Fruit fly (Drosophila melanogaster): ENCODE results near the gene GstD7.

The GstD7 gene

DNA sequence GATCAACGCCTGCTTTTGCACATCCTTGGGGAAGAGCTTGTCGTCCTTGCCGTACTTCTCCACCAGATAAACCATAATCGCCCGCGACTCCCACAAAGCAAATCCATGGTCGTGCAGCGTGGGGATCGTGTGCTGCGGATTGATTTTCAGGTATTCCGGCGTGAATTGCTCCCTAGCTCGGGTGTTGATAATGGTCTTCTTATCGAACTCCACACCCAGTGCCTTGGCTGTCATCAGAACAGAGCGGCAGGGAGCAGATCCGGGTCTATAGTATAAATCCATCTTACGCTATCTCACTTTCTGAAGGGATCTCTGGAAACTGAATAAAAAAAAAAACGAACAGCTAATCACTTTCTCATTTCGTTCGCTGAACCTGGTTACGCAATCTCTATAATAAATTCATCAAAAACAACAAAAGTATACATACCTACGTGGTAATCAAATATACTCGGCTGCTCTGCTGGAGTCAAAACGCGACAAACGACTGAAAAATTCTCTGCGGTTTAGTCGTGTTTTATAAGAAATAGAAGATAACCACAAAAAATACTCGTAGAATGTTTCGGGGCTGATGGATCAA lies 12.9 kb upstream of the GstD7 start, which contains the start of gene GstD10:
GstD10 (minus strand) TSS at position 472 of the 577 bp plus-strand sequence.
- TF ChIP-seq h (optimal IDR thresholded peaks at IDR 0.05) (no peak), Sin3A (optimal IDR thresholded peaks at IDR 0.05) (no peak), psq (optimal IDR thresholded peaks at IDR 0.05) (no peak), Myc (optimal IDR thresholded peaks at IDR 0.05) (no peak), ttk (optimal IDR thresholded peaks at IDR 0.05) (no peak), insv (optimal IDR thresholded peaks at IDR 0.05) (no peak)

DNA sequence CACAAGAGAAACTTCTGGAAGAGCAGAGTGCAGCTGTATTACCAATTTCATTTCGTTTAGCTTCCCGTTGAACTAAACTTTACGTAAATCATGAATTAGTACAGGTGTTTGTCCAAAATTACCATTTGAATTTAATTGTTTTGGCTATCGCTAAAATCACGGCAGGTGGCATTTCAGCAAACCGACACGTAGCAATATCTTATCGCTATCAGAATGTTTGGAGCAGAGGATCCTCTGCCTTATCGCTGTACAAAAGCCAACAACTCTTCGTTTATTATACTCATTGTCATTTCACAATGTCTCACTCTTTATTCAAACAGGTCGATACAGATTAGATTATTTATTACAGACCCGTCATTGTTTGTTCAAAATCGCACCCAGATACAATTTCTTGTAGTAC lies 12.4 kb upstream of the GstD7 start:
- TF ChIP-seq insv (optimal IDR thresholded peaks at IDR 0.05) (no peak), h (optimal IDR thresholded peaks at IDR 0.05) (no peak), psq (optimal IDR thresholded peaks at IDR 0.05) (no peak), ttk (optimal IDR thresholded peaks at IDR 0.05) (no peak), Myc (optimal IDR thresholded peaks at IDR 0.05) (no peak), Sin3A (optimal IDR thresholded peaks at IDR 0.05) (no peak)

DNA sequence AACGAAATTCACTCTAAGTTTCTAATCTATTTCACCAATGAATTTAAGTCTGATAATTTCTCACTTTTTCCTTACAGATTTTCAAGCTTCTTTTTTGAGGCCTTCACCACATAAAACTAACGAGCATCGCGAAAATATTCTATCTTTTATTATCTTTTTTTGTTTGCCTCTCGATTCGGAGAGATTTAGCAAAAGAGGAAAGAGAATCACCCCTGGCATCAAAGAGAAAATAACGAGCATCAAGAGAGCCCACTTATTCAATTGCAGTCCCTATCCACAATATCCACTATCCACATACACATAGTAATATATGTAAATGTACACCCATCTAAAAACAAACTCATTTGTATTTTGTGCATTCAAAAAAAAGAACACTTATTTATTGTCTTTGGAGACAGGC lies 10.8 kb upstream of the GstD7 start, which contains the start of gene GstD9:
GstD9 (minus strand) TSS at position 101 of the 400 bp plus-strand sequence.
- no peak for TF ChIP-seq Sin3A (optimal IDR thresholded peaks at IDR 0.05)
- no peak for TF ChIP-seq psq (optimal IDR thresholded peaks at IDR 0.05)
- TF ChIP-seq h (optimal IDR thresholded peaks at IDR 0.05) = no peak
- TF ChIP-seq insv (optimal IDR thresholded peaks at IDR 0.05) = no peak
- TF ChIP-seq Myc (optimal IDR thresholded peaks at IDR 0.05) = no peak
- no peak for TF ChIP-seq ttk (optimal IDR thresholded peaks at IDR 0.05)

DNA sequence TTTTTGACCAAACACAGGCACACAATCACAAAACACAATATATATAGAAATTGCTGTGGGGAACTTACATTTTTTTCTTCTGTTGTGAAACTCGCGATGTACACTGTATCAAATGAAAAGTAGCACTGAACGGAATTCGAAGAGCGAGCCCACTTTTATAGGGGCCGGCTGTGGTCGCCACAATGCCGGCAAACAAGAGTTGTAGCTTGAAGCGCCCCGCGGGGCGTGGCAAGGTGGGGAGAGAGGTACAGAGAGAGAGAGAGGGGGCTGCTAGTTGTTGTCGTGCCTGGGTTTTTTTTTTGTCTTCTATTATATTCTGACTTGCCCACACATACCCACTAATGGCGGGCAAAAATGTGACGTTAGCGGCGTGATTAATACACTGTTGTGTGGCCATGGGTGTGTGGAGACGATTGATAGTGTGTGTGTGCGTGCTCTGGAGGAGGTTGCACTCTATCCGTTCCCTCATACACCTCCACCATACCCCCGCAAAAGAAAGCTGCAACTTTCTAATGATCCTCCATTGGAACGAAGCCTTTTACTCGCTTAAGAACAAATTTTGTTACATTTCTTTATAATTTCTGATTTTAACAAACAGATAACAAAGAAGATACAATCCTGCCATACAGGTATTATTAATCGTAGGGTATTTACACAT lies 9.0 kb upstream of the GstD7 start, which contains the start of gene GstD1:
GstD1 (minus strand) TSS at position 134 of the 658 bp plus-strand sequence.
- TF ChIP-seq insv (optimal IDR thresholded peaks at IDR 0.05) (no peak), Myc (optimal IDR thresholded peaks at IDR 0.05) (no peak)

DNA sequence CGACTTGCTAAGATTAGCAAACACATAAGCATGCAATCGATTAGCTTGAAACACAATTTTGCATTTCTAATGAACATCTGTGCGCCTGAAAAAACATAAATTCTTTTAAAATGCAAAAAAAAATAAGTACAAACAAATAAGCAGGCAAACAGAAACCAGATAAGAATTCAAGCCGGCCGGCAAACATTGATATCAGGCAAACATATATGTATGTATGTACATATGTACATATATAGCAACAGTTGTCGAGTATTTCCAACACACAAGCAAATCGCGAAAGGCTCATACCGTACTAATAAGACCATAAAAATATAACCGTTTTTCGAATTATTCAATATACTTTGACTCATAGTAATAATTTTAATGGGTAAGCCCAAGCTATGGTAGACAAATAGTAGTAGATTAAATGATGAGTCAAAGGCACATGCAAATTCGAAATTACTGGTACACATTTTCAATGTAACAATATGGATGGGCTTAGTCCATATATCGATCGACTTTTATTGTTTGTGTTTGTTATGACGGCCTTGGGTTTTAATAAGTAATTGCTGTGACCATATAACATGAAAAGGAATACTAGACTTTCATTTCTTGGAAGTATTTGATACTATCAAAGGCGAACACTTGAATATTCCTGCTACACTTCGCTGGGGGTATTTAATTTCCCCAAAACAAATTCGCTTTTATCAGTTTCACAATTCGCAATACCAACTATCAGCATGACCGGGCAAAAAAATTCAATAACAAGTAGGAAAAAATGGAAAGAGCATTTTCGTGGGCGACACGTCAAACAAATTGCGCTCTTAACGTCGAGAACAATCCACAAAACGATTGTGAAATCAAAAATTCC lies 8.3 kb upstream of the GstD7 start:
- no peak for TF ChIP-seq psq (optimal IDR thresholded peaks at IDR 0.05)

DNA sequence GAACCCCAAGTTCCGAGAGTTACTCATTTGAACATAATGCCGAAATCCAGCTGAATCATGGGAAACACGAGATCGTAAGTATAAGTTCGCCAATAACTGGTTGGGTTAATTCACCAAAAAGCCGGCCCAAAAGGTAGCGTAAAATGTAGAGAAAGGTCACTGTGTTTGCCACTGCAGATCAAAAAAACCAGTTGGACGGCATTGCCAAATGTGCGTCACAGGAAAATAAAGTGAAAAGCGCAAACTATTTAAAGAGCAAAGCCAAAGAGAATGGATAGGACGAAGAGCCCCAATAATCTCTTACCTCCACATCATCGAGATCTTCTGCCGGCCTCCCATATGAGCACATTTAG lies 7.7 kb upstream of the GstD7 start:
- TF ChIP-seq h (optimal IDR thresholded peaks at IDR 0.05) (no peak), Sin3A (optimal IDR thresholded peaks at IDR 0.05) (no peak), Myc (optimal IDR thresholded peaks at IDR 0.05) (no peak), psq (optimal IDR thresholded peaks at IDR 0.05) (no peak), insv (optimal IDR thresholded peaks at IDR 0.05) (no peak), ttk (optimal IDR thresholded peaks at IDR 0.05) (no peak)

DNA sequence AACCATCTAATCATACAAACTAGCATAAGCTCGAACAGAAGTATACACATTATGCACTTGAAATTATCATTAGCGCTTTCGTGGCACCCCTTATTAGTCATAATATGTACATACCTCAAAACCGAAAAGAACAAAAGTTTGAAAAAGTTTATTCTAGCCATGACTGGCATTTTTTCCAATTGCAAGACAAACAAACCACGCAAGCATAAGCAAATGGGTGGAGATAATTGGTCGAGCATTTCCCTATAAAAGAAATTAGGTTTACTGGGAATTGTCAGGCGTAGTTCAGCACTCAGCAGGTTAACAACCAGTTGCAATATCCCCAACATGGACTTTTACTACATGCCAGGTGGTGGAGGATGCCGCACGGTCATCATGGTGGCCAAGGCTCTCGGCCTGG lies 6.6 kb upstream of the GstD7 start, which contains the start of gene GstD2:
GstD2 (plus strand) TSS at position 301 of the 400 bp plus-strand sequence.
- TF ChIP-seq ttk (optimal IDR thresholded peaks at IDR 0.05) (no peak), insv (optimal IDR thresholded peaks at IDR 0.05) (no peak), psq (optimal IDR thresholded peaks at IDR 0.05) (no peak), Sin3A (optimal IDR thresholded peaks at IDR 0.05) (no peak), h (optimal IDR thresholded peaks at IDR 0.05) (no peak), Myc (optimal IDR thresholded peaks at IDR 0.05) (no peak)

DNA sequence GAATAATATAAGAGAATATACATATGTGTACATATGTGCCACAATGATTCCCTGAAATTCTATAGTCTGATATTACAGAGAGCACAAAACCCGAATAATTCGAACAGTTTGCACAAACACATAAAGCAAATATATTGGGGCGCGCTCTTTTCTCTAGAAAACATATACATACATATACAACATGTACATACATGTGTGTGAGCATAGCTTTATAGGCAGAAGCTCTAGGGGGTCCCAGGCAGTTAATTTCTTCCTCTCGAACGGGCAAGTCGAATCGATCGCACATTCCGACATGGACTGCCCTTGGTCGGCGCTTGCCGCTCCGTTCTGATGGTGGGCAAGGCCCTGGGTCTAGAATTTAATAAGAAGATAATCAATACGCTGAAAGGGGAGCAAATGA lies 5.5 kb upstream of the GstD7 start, which contains the start of gene GstD3:
GstD3 (plus strand) TSS at position 269 of the 400 bp plus-strand sequence.
- no peak for TF ChIP-seq psq (optimal IDR thresholded peaks at IDR 0.05)
- no peak for TF ChIP-seq insv (optimal IDR thresholded peaks at IDR 0.05)
- TF ChIP-seq h (optimal IDR thresholded peaks at IDR 0.05) = no peak

DNA sequence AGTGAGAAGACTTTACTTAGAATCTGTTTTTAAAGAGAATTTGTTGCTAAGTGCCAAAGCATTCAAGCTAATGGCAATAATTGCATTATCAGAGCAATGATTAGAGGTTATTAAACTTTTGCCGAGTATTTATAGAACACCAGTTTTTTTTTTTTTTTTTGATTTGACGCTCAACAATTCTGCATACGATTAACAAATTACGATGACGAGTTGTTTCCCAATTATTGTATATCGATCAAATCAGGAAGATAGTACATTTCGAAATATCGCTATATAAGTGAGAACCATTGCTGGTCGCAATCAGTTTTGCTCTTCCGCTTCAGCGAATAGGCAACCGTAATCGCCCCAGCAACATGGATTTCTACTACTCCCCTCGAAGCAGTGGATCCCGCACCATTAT lies 4.5 kb upstream of the GstD7 start, which contains the start of gene GstD4:
GstD4 (plus strand) TSS at position 301 of the 400 bp plus-strand sequence.
- TF ChIP-seq psq (optimal IDR thresholded peaks at IDR 0.05) (no peak), Myc (optimal IDR thresholded peaks at IDR 0.05) (no peak), ttk (optimal IDR thresholded peaks at IDR 0.05) (no peak), Sin3A (optimal IDR thresholded peaks at IDR 0.05) (no peak), insv (optimal IDR thresholded peaks at IDR 0.05) (no peak)

DNA sequence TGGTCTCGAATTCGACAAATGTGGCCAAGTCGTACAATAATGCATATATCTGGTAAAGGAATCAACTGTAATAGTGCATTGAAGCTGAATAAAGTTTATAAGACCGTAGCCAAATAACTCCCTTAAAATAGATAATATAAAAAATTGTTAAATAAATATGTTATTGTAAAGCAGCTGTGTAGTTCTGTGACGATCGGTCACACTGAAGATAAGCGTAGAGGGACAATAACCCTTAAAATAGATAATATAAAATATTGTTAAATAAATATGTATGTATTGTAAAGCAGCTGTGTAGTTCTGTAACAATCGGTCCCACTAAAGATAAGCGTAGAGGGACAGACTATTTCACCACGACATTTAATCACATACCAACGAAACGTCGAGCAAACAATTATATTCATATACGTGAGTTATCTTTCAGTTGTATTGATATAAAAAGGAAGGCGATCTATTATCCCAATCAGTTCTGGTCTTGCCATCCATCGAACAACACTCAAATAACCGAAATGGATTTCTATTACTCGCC lies 3.0 kb upstream of the GstD7 start, which contains the start of gene GstD5:
GstD5 (plus strand) TSS at position 476 of the 526 bp plus-strand sequence.
- no peak for TF ChIP-seq Myc (optimal IDR thresholded peaks at IDR 0.05)
- no peak for TF ChIP-seq insv (optimal IDR thresholded peaks at IDR 0.05)
- no peak for TF ChIP-seq ttk (optimal IDR thresholded peaks at IDR 0.05)

DNA sequence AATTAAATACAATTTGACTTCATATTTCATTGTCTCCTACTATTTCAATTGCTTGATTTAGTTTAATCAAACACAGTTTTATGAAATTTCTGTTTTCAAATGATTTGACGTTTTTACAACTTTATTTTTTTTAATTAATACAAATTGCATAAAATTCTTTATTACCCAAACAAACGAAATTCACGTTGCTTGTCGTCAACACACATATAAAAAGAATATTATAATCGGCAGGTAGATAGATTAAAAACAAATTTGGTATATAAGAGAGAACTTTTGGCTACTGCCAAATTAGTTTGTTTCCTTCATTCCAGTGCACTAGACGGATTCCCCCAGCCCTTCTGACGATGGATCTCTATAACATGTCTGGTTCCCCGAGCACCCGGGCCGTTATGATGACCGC lies 1.5 kb upstream of the GstD7 start, which contains the start of gene GstD6:
GstD6 (plus strand) TSS at position 301 of the 400 bp plus-strand sequence.
- TF ChIP-seq ttk (optimal IDR thresholded peaks at IDR 0.05) (no peak), h (optimal IDR thresholded peaks at IDR 0.05) (no peak), Sin3A (optimal IDR thresholded peaks at IDR 0.05) (no peak), Myc (optimal IDR thresholded peaks at IDR 0.05) (no peak), psq (optimal IDR thresholded peaks at IDR 0.05) (no peak), insv (optimal IDR thresholded peaks at IDR 0.05) (no peak)

DNA sequence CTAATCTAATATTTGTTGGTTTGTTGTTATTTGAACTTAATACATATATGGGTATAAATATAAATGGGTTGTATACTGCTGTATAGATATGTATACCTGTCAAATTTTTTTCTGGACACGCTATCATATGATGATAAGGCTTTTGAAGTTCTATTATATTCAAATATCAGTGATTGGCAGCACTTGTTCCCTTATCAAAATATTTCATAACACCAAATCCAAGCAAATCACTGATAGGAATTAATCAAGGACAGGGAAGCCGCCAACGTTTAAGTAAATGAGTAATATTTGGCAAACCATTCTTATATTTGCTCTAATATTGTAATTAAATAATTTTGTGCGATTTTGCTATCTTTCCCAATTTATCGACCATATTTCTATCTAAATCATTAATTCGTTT lies 949 bp downstream of the GstD7 start:
- TF ChIP-seq Sin3A (optimal IDR thresholded peaks at IDR 0.05) (no peak), Myc (optimal IDR thresholded peaks at IDR 0.05) (no peak), h (optimal IDR thresholded peaks at IDR 0.05) (no peak), psq (optimal IDR thresholded peaks at IDR 0.05) (no peak), ttk (optimal IDR thresholded peaks at IDR 0.05) (no peak), insv (optimal IDR thresholded peaks at IDR 0.05) (no peak)
